Fruit fly (Drosophila melanogaster) whole organism, embryonic: Measurements from ENCODE around the gene Hinfp.

Source experiments
- BEAF-32 ChIP-seq: fragments of 200-800 bp; sonication (Bioruptor generic); optimal IDR thresholded peaks from 3 replicates; lab custom pipeline; 2017; ENCODE audit warnings: missing biosample characterization, missing genetic modification characterization, mild to moderate bottlenecking, moderate library complexity, missing genetic modification reagents
- Bdp1 ChIP-seq: fragments of 200-800 bp; sonication (Bioruptor generic); optimal IDR thresholded peaks from 3 replicates; lab custom pipeline; 2016; ENCODE audit warnings: missing biosample characterization, missing genetic modification characterization
- Bgb ChIP-seq: fragments of 200-800 bp; sonication (Bioruptor generic); IDR thresholded peaks from 2 replicates; pipeline ENCODE4 v1.3.6; 2022; ENCODE audit warnings: missing biosample characterization, missing genetic modification characterization; ENCODE audit not compliant: partially characterized antibody
- CG11093 ChIP-seq: fragments of 200-800 bp; sonication (Bioruptor generic); IDR thresholded peaks from 3 replicates; pipeline ENCODE4 v1.3.6; 2022; ENCODE audit warnings: missing biosample characterization, missing genetic modification characterization
- CG13287 ChIP-seq: fragments of 200-800 bp; sonication (Bioruptor generic); IDR thresholded peaks from 2 replicates; pipeline ENCODE4 v1.3.6; 2022; ENCODE audit warnings: missing biosample characterization, missing genetic modification characterization; ENCODE audit not compliant: partially characterized antibody
- CG13424 ChIP-seq: fragments of 200-800 bp; sonication (Bioruptor generic); optimal IDR thresholded peaks from 2 replicates; lab custom pipeline; 2019; ENCODE audit warnings: missing biosample characterization, mild to moderate bottlenecking, missing genetic modification characterization, moderate library complexity
- CG13775 ChIP-seq: fragments of 200-800 bp; sonication (Bioruptor generic); optimal IDR thresholded peaks from 3 replicates; lab custom pipeline; 2017; ENCODE audit warnings: missing biosample characterization, mild to moderate bottlenecking, missing genetic modification characterization
- CG14667 ChIP-seq: fragments of 200-800 bp; sonication (Bioruptor generic); IDR thresholded peaks from 2 replicates; pipeline ENCODE4 v1.3.6; 2022; ENCODE audit warnings: missing biosample characterization, missing genetic modification characterization
- CG14710 ChIP-seq: fragments of 200-800 bp; sonication (Bioruptor generic); optimal IDR thresholded peaks from 3 replicates; lab custom pipeline; 2019; ENCODE audit warnings: missing biosample characterization, mild to moderate bottlenecking, missing genetic modification characterization, moderate library complexity
- CG16813 ChIP-seq: fragments of 200-800 bp; sonication (Bioruptor generic); IDR thresholded peaks from 3 replicates; pipeline ENCODE4 v1.3.6; 2022; ENCODE audit warnings: missing biosample characterization, missing genetic modification characterization; ENCODE audit not compliant: partially characterized antibody
- CG1792 ChIP-seq: fragments of 200-800 bp; sonication (Bioruptor generic); optimal IDR thresholded peaks from 2 replicates; lab custom pipeline; 2016; ENCODE audit warnings: missing biosample characterization, missing genetic modification characterization
- CG2129 ChIP-seq: fragments of 200-800 bp; sonication (Bioruptor generic); IDR thresholded peaks from 2 replicates; pipeline ENCODE4 v1.3.6; 2022; ENCODE audit warnings: missing biosample characterization, missing genetic modification characterization; ENCODE audit not compliant: partially characterized antibody
- CG30403 ChIP-seq: fragments of 200-800 bp; sonication (Bioruptor generic); optimal IDR thresholded peaks from 3 replicates; lab custom pipeline; 2016; ENCODE audit warnings: missing biosample characterization, missing genetic modification characterization
- CG32532 ChIP-seq: fragments of 200-800 bp; sonication (Bioruptor generic); IDR thresholded peaks from 2 replicates; pipeline ENCODE4 v1.3.6; 2022; ENCODE audit warnings: missing biosample characterization, missing genetic modification characterization
- CG42726 ChIP-seq: fragments of 200-800 bp; sonication (Bioruptor generic); IDR thresholded peaks from 2 replicates; pipeline ENCODE4 v1.3.6; 2022; ENCODE audit warnings: missing biosample characterization, missing genetic modification characterization; ENCODE audit not compliant: partially characterized antibody
- CG4328 ChIP-seq: fragments of 200-800 bp; sonication (Bioruptor generic); optimal IDR thresholded peaks from 3 replicates; lab custom pipeline; 2017; ENCODE audit warnings: missing biosample characterization, missing genetic modification reagents, missing genetic modification characterization
- CG5953 ChIP-seq: fragments of 200-800 bp; sonication (Bioruptor generic); IDR thresholded peaks from 2 replicates; pipeline ENCODE4 v1.3.6; 2022; ENCODE audit warnings: missing biosample characterization, missing genetic modification characterization
- CG6272 ChIP-seq: fragments of 200-800 bp; sonication (Bioruptor generic); IDR thresholded peaks from 2 replicates; pipeline ENCODE4 v1.3.6; 2022; ENCODE audit warnings: missing biosample characterization, missing genetic modification characterization
- CG7963 ChIP-seq: fragments of 200-800 bp; sonication (Bioruptor generic); IDR thresholded peaks from 3 replicates; pipeline ENCODE4 v1.3.6; 2022; ENCODE audit warnings: missing biosample characterization, missing genetic modification characterization; ENCODE audit not compliant: partially characterized antibody
- CG9797 ChIP-seq: fragments of 200-800 bp; sonication (Bioruptor generic); optimal IDR thresholded peaks from 3 replicates; lab custom pipeline; 2018; ENCODE audit warnings: missing biosample characterization, mild to moderate bottlenecking, missing genetic modification characterization
- CG9817 ChIP-seq: fragments of 200-800 bp; sonication (Bioruptor generic); optimal IDR thresholded peaks from 2 replicates; lab custom pipeline; 2018; ENCODE audit warnings: missing biosample characterization, mild to moderate bottlenecking, missing genetic modification characterization, moderate library complexity
- Dbx ChIP-seq: fragments of 200-800 bp; sonication (Bioruptor generic); IDR thresholded peaks from 3 replicates; pipeline ENCODE4 v1.3.6; 2022; ENCODE audit warnings: missing biosample characterization, missing genetic modification characterization
- Dref ChIP-seq: fragments of 200-800 bp; sonication (Bioruptor generic); IDR thresholded peaks from 2 replicates; pipeline ENCODE4 v1.3.6; 2022; ENCODE audit warnings: missing biosample characterization, missing genetic modification characterization
- Ets65A ChIP-seq: fragments of 200-800 bp; sonication (Bioruptor generic); peaks from one replicate; lab custom pipeline; 2016; ENCODE audit warnings: missing biosample characterization, missing genetic modification characterization
- Ets97D ChIP-seq: fragments of 200-800 bp; sonication (Bioruptor generic); optimal IDR thresholded peaks from 3 replicates; lab custom pipeline; 2016; ENCODE audit warnings: missing biosample characterization, missing genetic modification characterization
- Hr3 ChIP-seq: fragments of 200-800 bp; sonication (Bioruptor generic); optimal IDR thresholded peaks from 3 replicates; lab custom pipeline; 2016; ENCODE audit warnings: missing biosample characterization, missing genetic modification characterization
- MBD-R2 ChIP-seq: fragments of 200-800 bp; sonication (Bioruptor generic); IDR thresholded peaks from 2 replicates; pipeline ENCODE4 v1.3.6; 2022; ENCODE audit warnings: missing biosample characterization, missing genetic modification characterization
- Nf-YC ChIP-seq: fragments of 200-800 bp; optimal IDR thresholded peaks from 3 replicates; lab custom pipeline; 2019; ENCODE audit warnings: missing biosample characterization, mild to moderate bottlenecking, missing genetic modification characterization, moderate library complexity
- Rfx ChIP-seq: fragments of 200-800 bp; sonication (Bioruptor generic); IDR thresholded peaks from 2 replicates; pipeline ENCODE4 v1.3.6; 2022; ENCODE audit warnings: missing biosample characterization, missing genetic modification characterization
- Scr ChIP-seq: fragments of 200-800 bp; sonication (Bioruptor generic); IDR thresholded peaks from 2 replicates; pipeline ENCODE4 v1.3.6; 2022; ENCODE audit warnings: missing biosample characterization, missing genetic modification characterization; ENCODE audit not compliant: partially characterized antibody
- Sry-β ChIP-seq: fragments of 200-800 bp; sonication (Bioruptor generic); optimal IDR thresholded peaks from 2 replicates; lab custom pipeline; 2018; ENCODE audit warnings: missing biosample characterization, mild to moderate bottlenecking, missing genetic modification characterization, moderate library complexity
- Sry-δ ChIP-seq: fragments of 200-800 bp; sonication (Bioruptor generic); optimal IDR thresholded peaks from 2 replicates; lab custom pipeline; 2016; ENCODE audit warnings: missing biosample characterization, missing genetic modification characterization
- YL-1 ChIP-seq: fragments of 200-800 bp; sonication (Bioruptor generic); optimal IDR thresholded peaks from 3 replicates; lab custom pipeline; 2017; ENCODE audit warnings: missing biosample characterization, mild to moderate bottlenecking, missing genetic modification characterization
- ase ChIP-seq: fragments of 200-800 bp; sonication (Bioruptor generic); IDR thresholded peaks from 3 replicates; pipeline ENCODE4 v1.3.6; 2022; ENCODE audit warnings: missing biosample characterization, missing genetic modification characterization
- cato ChIP-seq: fragments of 200-800 bp; sonication (Bioruptor generic); optimal IDR thresholded peaks from 2 replicates; lab custom pipeline; 2016; ENCODE audit warnings: missing biosample characterization, missing genetic modification characterization, borderline replicate concordance
- disco-r ChIP-seq: fragments of 200-800 bp; sonication (Bioruptor generic); optimal IDR thresholded peaks from 2 replicates; lab custom pipeline; 2016; ENCODE audit warnings: missing biosample characterization, missing genetic modification characterization
- fu2 ChIP-seq: fragments of 200-800 bp; sonication (Bioruptor generic); optimal IDR thresholded peaks from 2 replicates; lab custom pipeline; 2016; ENCODE audit warnings: missing biosample characterization, missing genetic modification characterization
- gem ChIP-seq: fragments of 200-800 bp; sonication (Bioruptor generic); optimal IDR thresholded peaks from 2 replicates; lab custom pipeline; 2019; ENCODE audit warnings: missing biosample characterization, mild to moderate bottlenecking, missing genetic modification characterization, moderate library complexity
- gfzf ChIP-seq: fragments of 200-800 bp; sonication (Bioruptor generic); optimal IDR thresholded peaks from 2 replicates; lab custom pipeline; 2016; ENCODE audit warnings: missing biosample characterization, mild to moderate bottlenecking, missing genetic modification characterization, moderate library complexity
- inv ChIP-seq: fragments of 200-800 bp; sonication (Bioruptor generic); IDR thresholded peaks from 2 replicates; pipeline ENCODE4 v1.3.6; 2022; ENCODE audit warnings: missing biosample characterization, missing genetic modification characterization; ENCODE audit not compliant: partially characterized antibody
- jing ChIP-seq: fragments of 200-800 bp; sonication (Bioruptor generic); optimal IDR thresholded peaks from 2 replicates; lab custom pipeline; 2018; ENCODE audit warnings: missing biosample characterization, mild to moderate bottlenecking, missing genetic modification characterization
- knrl ChIP-seq: fragments of 200-800 bp; sonication (Bioruptor generic); IDR thresholded peaks from 3 replicates; pipeline ENCODE4 v1.3.6; 2022; ENCODE audit warnings: missing biosample characterization, missing genetic modification characterization; ENCODE audit not compliant: partially characterized antibody
- nmo ChIP-seq: fragments of 200-800 bp; sonication (Bioruptor generic); optimal IDR thresholded peaks from 2 replicates; lab custom pipeline; 2018; ENCODE audit warnings: missing biosample characterization, mild to moderate bottlenecking, missing genetic modification characterization, moderate library complexity
- pnt ChIP-seq: fragments of 200-800 bp; sonication (Bioruptor generic); optimal IDR thresholded peaks from 3 replicates; lab custom pipeline; 2016; ENCODE audit warnings: missing biosample characterization, missing genetic modification characterization
- pros ChIP-seq: fragments of 200-800 bp; sonication (Bioruptor generic); optimal IDR thresholded peaks from 3 replicates; lab custom pipeline; 2019; ENCODE audit warnings: missing biosample characterization, mild to moderate bottlenecking, missing genetic modification characterization, moderate library complexity
- row ChIP-seq: fragments of 200-800 bp; sonication (Bioruptor generic); IDR thresholded peaks from 3 replicates; pipeline ENCODE4 v1.3.6; 2022; ENCODE audit warnings: missing biosample characterization, missing genetic modification characterization
- sna ChIP-seq: fragments of 200-800 bp; sonication (Bioruptor generic); IDR thresholded peaks from 2 replicates; pipeline ENCODE4 v1.3.6; 2022; ENCODE audit warnings: missing biosample characterization, missing genetic modification characterization; ENCODE audit not compliant: partially characterized antibody
- tup ChIP-seq: fragments of 200-800 bp; sonication (Bioruptor generic); optimal IDR thresholded peaks from 2 replicates; lab custom pipeline; 2016; ENCODE audit warnings: missing biosample characterization, mild to moderate bottlenecking, missing genetic modification characterization, moderate library complexity
- vnd ChIP-seq: fragments of 200-800 bp; sonication (Bioruptor generic); IDR thresholded peaks from 3 replicates; pipeline ENCODE4 v1.3.6; 2022; ENCODE audit warnings: missing biosample characterization, missing genetic modification characterization; ENCODE audit not compliant: partially characterized antibody

The Hinfp gene

DNA sequence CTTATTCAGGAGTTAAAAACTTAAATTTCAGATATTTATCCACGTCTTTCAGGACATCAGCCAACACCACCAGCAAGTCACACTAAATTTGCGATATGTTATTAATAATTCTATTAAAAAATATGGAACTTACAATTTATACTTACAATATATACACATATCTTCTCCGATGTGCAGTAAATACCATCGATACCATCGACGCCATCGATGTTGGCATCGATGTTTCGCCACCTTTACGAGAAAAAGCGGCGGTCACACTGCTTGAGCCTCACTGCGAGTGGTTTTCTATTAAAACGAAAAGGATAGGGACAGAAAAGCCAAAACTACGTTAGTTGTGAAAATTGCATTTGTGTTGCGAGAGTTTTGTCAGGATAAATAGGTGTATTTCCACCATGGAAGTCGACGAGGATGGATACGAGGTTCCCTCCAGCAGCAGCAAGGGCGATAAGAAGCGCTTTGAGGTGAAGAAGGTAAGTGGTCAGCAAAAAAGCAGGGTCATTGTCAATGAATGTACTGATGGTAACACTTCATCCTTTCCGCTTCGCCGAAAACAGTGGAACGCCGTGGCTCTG is 21.8 kb downstream of the Hinfp start, which contains the start of gene Roc1a (continued):
- peak; percentile 73 for TF ChIP-seq CG16813
- no peak for TF ChIP-seq pnt (GFP tag; lab: Kevin White, UChicago)
- no peak for TF ChIP-seq jing
- TF ChIP-seq CG14710, result peak; percentile 32
- peak; percentile 86 for TF ChIP-seq Ets65A (GFP tag; lab: Kevin White, UChicago)
- no peak for TF ChIP-seq CG6272 (GFP tag; lab: Robert Waterston, UW)
- no peak for TF ChIP-seq Dbx (GFP tag; lab: Robert Waterston, UW)
- TF ChIP-seq Scr (GFP tag; lab: Robert Waterston, UW), result peak; percentile 73
- no peak for TF ChIP-seq tup (GFP tag; lab: Kevin White, UChicago)
- peak; percentile 71 for TF ChIP-seq CG13287 (GFP tag; lab: Robert Waterston, UW)
- TF ChIP-seq Rfx (GFP tag; lab: Robert Waterston, UW), result peak; percentile 35; the same call in 1 of the 2 replicates
- TF ChIP-seq Bdp1 (GFP tag; lab: Kevin White, UChicago), result no peak
- TF ChIP-seq YL-1 (GFP tag; lab: Kevin White, UChicago), result peak; percentile 28
- peak; percentile 64 for TF ChIP-seq gfzf
- TF ChIP-seq MBD-R2 (GFP tag; lab: Robert Waterston, UW), result peak; percentile 47
- TF ChIP-seq Sry-β (GFP tag; lab: Kevin White, UChicago), result no peak
- no peak for TF ChIP-seq CG5953 (GFP tag; lab: Robert Waterston, UW)
- TF ChIP-seq CG11093 (GFP tag; lab: Robert Waterston, UW), result no peak
- TF ChIP-seq Bgb (GFP tag; lab: Robert Waterston, UW), result peak; percentile 79
- TF ChIP-seq cato, result no peak
- TF ChIP-seq CG42726 (GFP tag; lab: Robert Waterston, UW), result peak; percentile 85
- no peak for TF ChIP-seq gem (tag; lab: Kevin White, UChicago)
- no peak for TF ChIP-seq CG14667 (GFP tag; lab: Robert Waterston, UW)
- peak; percentile 20 for TF ChIP-seq CG30403 (GFP tag; lab: Kevin White, UChicago)
- peak; percentile 70 for TF ChIP-seq inv (GFP tag; lab: Robert Waterston, UW)
- TF ChIP-seq CG32532 (GFP tag; lab: Robert Waterston, UW), result 0 out of 2 replicates have a peak, but pooled peaks have one; percentile 31
- TF ChIP-seq CG9817 (tag; lab: Kevin White, UChicago), result peak; percentile 21
- TF ChIP-seq nmo, result peak; percentile 23
- TF ChIP-seq ase (GFP tag; lab: Robert Waterston, UW), result no peak
- TF ChIP-seq CG4328 (GFP tag; lab: Kevin White, UChicago), result no peak
- TF ChIP-seq Dref (GFP tag; lab: Robert Waterston, UW), result peak; percentile 84
- TF ChIP-seq BEAF-32, result peak; percentile 78
- TF ChIP-seq CG2129 (GFP tag; lab: Robert Waterston, UW), result peak; percentile 28; the same call in 1 of the 2 replicates
- peak; percentile 45 for TF ChIP-seq CG13775 (GFP tag; lab: Kevin White, UChicago)
- peak; percentile 53 for TF ChIP-seq Sry-δ (GFP tag; lab: Kevin White, UChicago)
- peak; percentile 78 for TF ChIP-seq CG7963 (GFP tag; lab: Robert Waterston, UW)
- TF ChIP-seq Ets97D (GFP tag; lab: Kevin White, UChicago), result no peak
- TF ChIP-seq CG1792, result no peak
- no peak for TF ChIP-seq pros (GFP tag; lab: Kevin White, UChicago)
- TF ChIP-seq Nf-YC, result peak; percentile 13
- TF ChIP-seq CG13424 (tag; lab: Kevin White, UChicago), result peak; percentile 20
- peak; percentile 59 for TF ChIP-seq CG9797
- peak; percentile 8 for TF ChIP-seq Hr3
- peak; percentile 75 for TF ChIP-seq knrl (GFP tag; lab: Robert Waterston, UW)
- peak; percentile 60; the same call in 2 of the 3 replicates for TF ChIP-seq vnd
- TF ChIP-seq row, result peak; percentile 73
- TF ChIP-seq disco-r (GFP tag; lab: Kevin White, UChicago), result no peak
- no peak for TF ChIP-seq fu2 (GFP tag; lab: Kevin White, UChicago)
- TF ChIP-seq sna, result peak; percentile 15; the same call in 1 of the 2 replicates
